Worm (Caenorhabditis elegans) whole organism, L2 larva: ENCODE data around the gene cyp-13A6.

Experiments used
- C34F6.9 ChIP-seq: fragments of 150-350 bp; optimal IDR thresholded peaks from 2 replicates; lab custom pipeline; 2014; ENCODE audit warnings: missing biosample characterization, missing genetic modification characterization
- F13H6.1 ChIP-seq: sonication (generic microtip); optimal IDR thresholded peaks from 2 replicates; lab custom pipeline; 2016; ENCODE audit warnings: missing genetic modification characterization, missing compliant biosample characterization
- ZK546.5 ChIP-seq: sonication (generic microtip); optimal IDR thresholded peaks from 2 replicates; lab custom pipeline; 2017; ENCODE audit warnings: missing biosample characterization, missing genetic modification characterization
- aly-2 ChIP-seq: fragments of 150-350 bp; optimal IDR thresholded peaks from 2 replicates; lab custom pipeline; 2014; ENCODE audit warnings: missing biosample characterization, missing genetic modification characterization
- ama-1 ChIP-seq: fragments of 150-350 bp; optimal IDR thresholded peaks from 2 replicates; lab custom pipeline; 2018; ENCODE audit warnings: inconsistent platforms
- blmp-1 ChIP-seq: sonication (generic microtip); optimal IDR thresholded peaks from 2 replicates; lab custom pipeline; 2017; ENCODE audit warnings: missing genetic modification characterization, mild to moderate bottlenecking, missing compliant biosample characterization, antibody characterized with exemption, moderate library complexity; ENCODE audit not compliant: insufficient read depth
- ceh-16 ChIP-seq: fragments of 150-350 bp; optimal IDR thresholded peaks from 2 replicates; lab custom pipeline; 2014; ENCODE audit warnings: missing biosample characterization, missing genetic modification characterization
- ceh-82 ChIP-seq: fragments of 150-350 bp; optimal IDR thresholded peaks from 2 replicates; lab custom pipeline; 2014; ENCODE audit warnings: missing biosample characterization, missing genetic modification characterization
- crh-2 ChIP-seq: sonication (generic microtip); optimal IDR thresholded peaks from 2 replicates; lab custom pipeline; 2017; ENCODE audit warnings: missing biosample characterization, missing genetic modification characterization
- egl-27 ChIP-seq: sonication (generic microtip); optimal IDR thresholded peaks from 3 replicates; lab custom pipeline; 2017; ENCODE audit warnings: missing biosample characterization, missing genetic modification reagents, missing genetic modification characterization
- elt-1 ChIP-seq: fragments of 150-350 bp; optimal IDR thresholded peaks from 2 replicates; lab custom pipeline; 2014; ENCODE audit warnings: missing biosample characterization, missing genetic modification characterization
- fos-1 ChIP-seq: fragments of 150-350 bp; optimal IDR thresholded peaks from 2 replicates; lab custom pipeline; 2014; ENCODE audit warnings: missing biosample characterization, missing genetic modification characterization
- lin-11 ChIP-seq: fragments of 150-350 bp; sonication (generic microtip); optimal IDR thresholded peaks from 2 replicates; lab custom pipeline; 2014; ENCODE audit warnings: missing biosample characterization, missing genetic modification characterization, inconsistent platforms, mixed read lengths
- lin-13 ChIP-seq: fragments of 150-350 bp; optimal IDR thresholded peaks from 2 replicates; lab custom pipeline; 2014; ENCODE audit warnings: missing biosample characterization, missing genetic modification reagents, missing genetic modification characterization
- mab-5 ChIP-seq: fragments of 150-350 bp; optimal IDR thresholded peaks from 2 replicates; lab custom pipeline; 2014; ENCODE audit warnings: missing biosample characterization, missing genetic modification characterization
- mbf-1 ChIP-seq: sonication (generic microtip); optimal IDR thresholded peaks from 2 replicates; lab custom pipeline; 2017; ENCODE audit warnings: missing biosample characterization, missing genetic modification characterization
- nhr-10 ChIP-seq: sonication (generic microtip); optimal IDR thresholded peaks from 2 replicates; lab custom pipeline; 2017; ENCODE audit warnings: missing biosample characterization, missing genetic modification characterization
- nhr-11 ChIP-seq: fragments of 150-350 bp; optimal IDR thresholded peaks from 2 replicates; lab custom pipeline; 2014; ENCODE audit warnings: missing biosample characterization, missing genetic modification characterization
- nhr-12 ChIP-seq: fragments of 150-350 bp; optimal IDR thresholded peaks from 2 replicates; lab custom pipeline; 2014; ENCODE audit warnings: missing biosample characterization, missing genetic modification characterization
- nhr-129 ChIP-seq: fragments of 150-350 bp; optimal IDR thresholded peaks from 2 replicates; lab custom pipeline; 2014; ENCODE audit warnings: missing biosample characterization, missing genetic modification characterization
- nhr-21 ChIP-seq: fragments of 150-350 bp; optimal IDR thresholded peaks from 2 replicates; lab custom pipeline; 2014; ENCODE audit warnings: missing biosample characterization, missing genetic modification characterization
- nhr-23 ChIP-seq: fragments of 150-350 bp; optimal IDR thresholded peaks from 2 replicates; lab custom pipeline; 2014; ENCODE audit warnings: missing biosample characterization, missing genetic modification reagents, missing genetic modification characterization
- nhr-237 ChIP-seq: fragments of 150-350 bp; optimal IDR thresholded peaks from 2 replicates; lab custom pipeline; 2014; ENCODE audit warnings: missing biosample characterization, missing genetic modification characterization
- nhr-25 ChIP-seq: fragments of 150-350 bp; sonication (generic microtip); optimal IDR thresholded peaks from 3 replicates; lab custom pipeline; 2014; ENCODE audit warnings: missing biosample characterization, missing genetic modification characterization
- nhr-6 ChIP-seq: fragments of 150-350 bp; optimal IDR thresholded peaks from 2 replicates; lab custom pipeline; 2014; ENCODE audit warnings: missing biosample characterization, missing genetic modification characterization
- nhr-77 ChIP-seq: fragments of 150-350 bp; optimal IDR thresholded peaks from 2 replicates; lab custom pipeline; 2014; ENCODE audit warnings: missing biosample characterization, missing genetic modification characterization
- sem-4 ChIP-seq: fragments of 150-350 bp; optimal IDR thresholded peaks from 2 replicates; lab custom pipeline; 2014; ENCODE audit warnings: missing biosample characterization, missing genetic modification reagents, missing genetic modification characterization
- skn-1 ChIP-seq: sonication (generic microtip); optimal IDR thresholded peaks from 2 replicates; lab custom pipeline; 2017; ENCODE audit warnings: missing biosample characterization, missing genetic modification characterization
- sma-9 ChIP-seq, 2 experiments: fragments of 150-350 bp in 1 of 2; sonication (generic microtip) in 1 of 2; optimal IDR thresholded peaks; 2 replicates each; lab custom pipeline; 2014 to 2016; ENCODE audit warnings: missing genetic modification characterization in 2 of 2, mild to moderate bottlenecking in 1 of 2, missing biosample characterization in 1 of 2, missing compliant biosample characterization in 1 of 2, missing genetic modification reagents in 1 of 2, moderate library complexity in 1 of 2
- unc-39 ChIP-seq: fragments of 150-350 bp; optimal IDR thresholded peaks from 2 replicates; lab custom pipeline; 2014; ENCODE audit warnings: missing biosample characterization, missing genetic modification characterization
- zag-1 ChIP-seq: fragments of 150-350 bp; optimal IDR thresholded peaks from 2 replicates; lab custom pipeline; 2014; ENCODE audit warnings: missing biosample characterization, missing genetic modification characterization
- ztf-1 ChIP-seq: fragments of 200-800 bp; sonication (Bioruptor generic); conservative IDR thresholded peaks from 2 replicates; pipeline ENCODE4 v1.3.6; 2022; ENCODE audit warnings: missing genetic modification characterization, missing compliant biosample characterization
- ztf-11 ChIP-seq: sonication (generic microtip); optimal IDR thresholded peaks from 2 replicates; lab custom pipeline; 2017; ENCODE audit warnings: missing biosample characterization, missing genetic modification characterization
- ztf-4 ChIP-seq: fragments of 150-350 bp; optimal IDR thresholded peaks from 2 replicates; lab custom pipeline; 2014; ENCODE audit warnings: missing biosample characterization, missing genetic modification characterization

The cyp-13A6 gene

ce11 chrII:9802642-9803041, at the start of gene cyp-13A6:
TSS of gene cyp-13A6 (minus strand) at chrII:9802821.
- TF ChIP-seq fos-1, result peak; percentile 62
- no peak for TF ChIP-seq ztf-1
- TF ChIP-seq, all 48 proteins: peak for 1

DNA sequence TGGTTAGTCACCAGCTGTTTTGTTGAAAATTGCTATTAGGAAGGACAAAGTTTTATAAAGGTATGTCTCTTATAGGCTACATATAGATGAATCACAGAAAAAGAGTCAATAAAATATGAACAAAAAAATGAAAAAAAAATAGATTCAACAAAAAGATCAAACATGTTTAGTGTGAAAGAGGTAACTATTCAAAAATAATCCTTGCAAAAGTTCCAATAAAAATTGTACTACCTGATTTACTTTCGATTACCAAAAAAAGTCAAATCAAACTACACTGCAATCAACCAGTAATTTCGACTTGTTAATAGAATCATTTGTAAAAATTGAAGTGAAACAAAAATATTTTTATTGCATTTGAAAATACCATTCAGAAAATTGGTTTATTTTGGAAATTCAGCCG, 48.3 kb upstream of the cyp-13A6 start, which contains the start of gene ZK938.10:
Gene ZK938.10 (minus strand): TSS at position 101 of the 400 bp plus-strand sequence.
- no peak for TF ChIP-seq C34F6.9 (tag; lab: Kevin White, UChicago)
- TF ChIP-seq nhr-12 (tag; lab: Kevin White, UChicago), result no peak
- no peak for TF ChIP-seq crh-2
- TF ChIP-seq F13H6.1, result no peak
- TF ChIP-seq blmp-1 (tag; lab: Kevin White, UChicago), result no peak
- no peak for TF ChIP-seq mbf-1 (tag; lab: Kevin White, UChicago)
- no peak for TF ChIP-seq nhr-237 (tag; lab: Kevin White, UChicago)
- no peak for TF ChIP-seq lin-11
- no peak for TF ChIP-seq nhr-77 (tag; lab: Kevin White, UChicago)
- no peak for TF ChIP-seq nhr-21 (tag; lab: Kevin White, UChicago)
- TF ChIP-seq aly-2, result no peak
- TF ChIP-seq nhr-23 (tag; lab: Kevin White, UChicago), result no peak
- no peak for TF ChIP-seq egl-27 (tag; lab: Kevin White, UChicago)
- TF ChIP-seq zag-1 (tag; lab: Kevin White, UChicago), result no peak
- no peak for TF ChIP-seq nhr-10 (tag; lab: Kevin White, UChicago)
- TF ChIP-seq mab-5 (tag; lab: Kevin White, UChicago), result no peak
- TF ChIP-seq ZK546.5, result no peak
- TF ChIP-seq lin-13 (GFP tag; lab: Kevin White, UChicago), result no peak

ce11 chrII:9849497-9849896, 46.9 kb upstream of the cyp-13A6 start, which contains the start of gene old-2:
TSS of gene old-2 (minus strand) at chrII:9849597.
- TF ChIP-seq blmp-1 (tag; lab: Kevin White, UChicago), result no peak
- TF ChIP-seq nhr-10 (tag; lab: Kevin White, UChicago), result no peak
- no peak for TF ChIP-seq nhr-12 (tag; lab: Kevin White, UChicago)
- no peak for TF ChIP-seq nhr-237 (tag; lab: Kevin White, UChicago)
- TF ChIP-seq aly-2, result no peak
- TF ChIP-seq lin-11, result no peak
- no peak for TF ChIP-seq nhr-129 (tag; lab: Kevin White, UChicago)
- no peak for TF ChIP-seq nhr-21 (tag; lab: Kevin White, UChicago)
- TF ChIP-seq mbf-1 (tag; lab: Kevin White, UChicago), result no peak
- no peak for TF ChIP-seq sma-9 (GFP tag; optimal IDR thresholded peaks at IDR 0.05; lab: Kevin White, UChicago)
- TF ChIP-seq sma-9 (tag; optimal IDR thresholded peaks at IDR 0.05; lab: Kevin White, UChicago), result no peak
- no peak for TF ChIP-seq ceh-16 (tag; lab: Kevin White, UChicago)
- TF ChIP-seq ceh-82 (tag; lab: Kevin White, UChicago), result no peak
- TF ChIP-seq nhr-25 (tag; lab: Kevin White, UChicago), result no peak
- no peak for TF ChIP-seq nhr-11 (tag; lab: Kevin White, UChicago)
- TF ChIP-seq egl-27 (tag; lab: Kevin White, UChicago), result no peak
- TF ChIP-seq elt-1, result no peak
- TF ChIP-seq unc-39 (tag; lab: Kevin White, UChicago), result no peak
- TF ChIP-seq sem-4 (tag; lab: Kevin White, UChicago), result no peak
- no peak for TF ChIP-seq C34F6.9 (tag; lab: Kevin White, UChicago)
- no peak for TF ChIP-seq nhr-23 (tag; lab: Kevin White, UChicago)

ce11 chrII:9845239-9845638, 42.6 kb upstream of the cyp-13A6 start, which contains the start of gene chil-9:
TSS of gene chil-9 (minus strand) at chrII:9845339.
- TF ChIP-seq aly-2 (no peak), ztf-11 (no peak), ztf-4 (no peak), sem-4 (tag; lab: Kevin White, UChicago) (no peak), ama-1 (lab: Kevin White, UChicago) (no peak), nhr-25 (tag; lab: Kevin White, UChicago) (no peak), nhr-77 (tag; lab: Kevin White, UChicago) (no peak), nhr-11 (tag; lab: Kevin White, UChicago) (no peak)

- no peak for TF ChIP-seq nhr-6 (tag; lab: Kevin White, UChicago)
- TF ChIP-seq mab-5 (tag; lab: Kevin White, UChicago), result no peak
- no peak for TF ChIP-seq ztf-11
- TF ChIP-seq skn-1 (tag; lab: Kevin White, UChicago), result no peak
- no peak for TF ChIP-seq ceh-16 (tag; lab: Kevin White, UChicago)
- no peak for TF ChIP-seq ztf-4
- TF ChIP-seq, all 48 proteins: peak for 0
Measured at ce11 chrII:9841985-9842505, 39.4 kb upstream of the cyp-13A6 start, which contains the start of gene rnh-1.2. TSS of gene rnh-1.2 (minus strand) at chrII:9842035.
